Worm (Caenorhabditis elegans): ENCODE measurements around the gene svop-1.

ce11 chrIII:8849507-8849906 is 35.8 kb downstream of the svop-1 start, which contains the start of gene F44E2.8:
- no peak for TF ChIP-seq elt-3 (tag; optimal IDR thresholded peaks at IDR 0.05)
- no peak for TF ChIP-seq lin-11 (tag; optimal IDR thresholded peaks at IDR 0.05)
- TF ChIP-seq egl-27 (tag; optimal IDR thresholded peaks at IDR 0.05) = no peak
- TF ChIP-seq nhr-237 (tag; optimal IDR thresholded peaks at IDR 0.05) = no peak
- TF ChIP-seq ceh-82 (tag; optimal IDR thresholded peaks at IDR 0.05) = no peak
- no peak for TF ChIP-seq unc-62 (GFP tag; optimal IDR thresholded peaks at IDR 0.05)
- TF ChIP-seq snpc-4 (tag; optimal IDR thresholded peaks at IDR 0.05) = no peak
- TF ChIP-seq ama-1 (optimal IDR thresholded peaks at IDR 0.05) = no peak
- TF ChIP-seq ztf-11 (tag; optimal IDR thresholded peaks at IDR 0.05) = no peak
- no peak for TF ChIP-seq nhr-25 (tag; optimal IDR thresholded peaks at IDR 0.05)
